Worm (Caenorhabditis elegans) whole organism, young adult: ENCODE results near the gene clec-246.

Experiments used
- C06A6.2 ChIP-seq: fragments of 200-800 bp; sonication (Bioruptor generic); conservative IDR thresholded peaks from 2 replicates; pipeline ENCODE4 v1.3.6; 2022; ENCODE audit warnings: missing genetic modification characterization, missing compliant biosample characterization
- F10E7.11 ChIP-seq: sonication (generic microtip); optimal IDR thresholded peaks from 2 replicates; lab custom pipeline; 2017; ENCODE audit warnings: mild to moderate bottlenecking, missing genetic modification characterization, moderate library complexity, missing compliant biosample characterization
- F52B5.7 ChIP-seq: sonication (generic microtip); optimal IDR thresholded peaks from 2 replicates; lab custom pipeline; 2016; ENCODE audit warnings: mild to moderate bottlenecking, missing genetic modification characterization, missing compliant biosample characterization
- Y53G8AR.9 ChIP-seq: fragments of 200-800 bp; sonication (Bioruptor generic); conservative IDR thresholded peaks from 2 replicates; pipeline ENCODE4 v1.3.6; 2022; ENCODE audit warnings: missing genetic modification reagents, missing genetic modification characterization, missing compliant biosample characterization
- Y79H2A.3 ChIP-seq: fragments of 200-800 bp; sonication (Bioruptor generic); conservative IDR thresholded peaks from 2 replicates; pipeline ENCODE4 v1.3.6; 2022; ENCODE audit warnings: missing genetic modification reagents, missing genetic modification characterization, missing compliant biosample characterization
- akir-1 ChIP-seq: fragments of 200-800 bp; sonication (Bioruptor generic); optimal IDR thresholded peaks from 2 replicates; lab custom pipeline; 2018; ENCODE audit warnings: mild to moderate bottlenecking, missing genetic modification characterization, moderate library complexity, missing compliant biosample characterization
- ama-1 ChIP-seq, 3 experiments: fragments of 150-350 bp in 1 of 3; sonication (generic microtip) in 2 of 3; optimal IDR thresholded peaks; 2 replicates each; lab custom pipeline; 2014 to 2018; ENCODE audit warnings: missing biosample characterization in 2 of 3, missing genetic modification characterization in 2 of 3, missing genetic modification reagents in 2 of 3
- atf-7 ChIP-seq: sonication (generic microtip); optimal IDR thresholded peaks from 2 replicates; lab custom pipeline; 2017; ENCODE audit warnings: mild to moderate bottlenecking, missing genetic modification characterization, missing compliant biosample characterization
- athp-1 ChIP-seq: sonication (generic microtip); optimal IDR thresholded peaks from 2 replicates; lab custom pipeline; 2017; ENCODE audit warnings: mild to moderate bottlenecking, missing genetic modification characterization, missing compliant biosample characterization
- attf-3 ChIP-seq: fragments of 200-800 bp; sonication (Bioruptor generic); conservative IDR thresholded peaks from 2 replicates; pipeline ENCODE4 v1.3.6; 2022; ENCODE audit warnings: missing genetic modification reagents, missing genetic modification characterization, missing compliant biosample characterization
- bed-1 ChIP-seq: fragments of 200-800 bp; sonication (Bioruptor generic); IDR thresholded peaks from 2 replicates; pipeline ENCODE4 v1.3.6; 2022; ENCODE audit warnings: missing genetic modification reagents, missing genetic modification characterization, missing compliant biosample characterization
- bed-2 ChIP-seq: fragments of 200-800 bp; sonication (Bioruptor generic); IDR thresholded peaks from 2 replicates; pipeline ENCODE4 v1.3.6; 2022; ENCODE audit warnings: missing genetic modification reagents, missing genetic modification characterization, missing compliant biosample characterization
- cebp-2 ChIP-seq: fragments of 200-800 bp; sonication (Bioruptor generic); IDR thresholded peaks from 2 replicates; pipeline ENCODE4 v1.3.6; 2022; ENCODE audit warnings: missing genetic modification characterization, missing compliant biosample characterization
- ceh-58 ChIP-seq: fragments of 200-800 bp; sonication (Bioruptor generic); IDR thresholded peaks from 2 replicates; pipeline ENCODE4 v1.3.6; 2022; ENCODE audit warnings: missing genetic modification characterization, missing compliant biosample characterization
- ceh-79 ChIP-seq: sonication (generic microtip); optimal IDR thresholded peaks from 2 replicates; lab custom pipeline; 2017; ENCODE audit warnings: mild to moderate bottlenecking, missing genetic modification characterization, missing compliant biosample characterization
- ceh-91 ChIP-seq: fragments of 200-800 bp; sonication (Bioruptor generic); IDR thresholded peaks from 2 replicates; pipeline ENCODE4 v1.3.6; 2022; ENCODE audit warnings: missing genetic modification reagents, missing genetic modification characterization, missing compliant biosample characterization
- chd-7 ChIP-seq: sonication (generic microtip); optimal IDR thresholded peaks from 2 replicates; lab custom pipeline; 2016; ENCODE audit warnings: mild to moderate bottlenecking, missing genetic modification characterization, moderate library complexity, missing compliant biosample characterization
- dpff-1 ChIP-seq: sonication (generic microtip); optimal IDR thresholded peaks from 2 replicates; lab custom pipeline; 2017; ENCODE audit warnings: mild to moderate bottlenecking, missing genetic modification characterization, missing compliant biosample characterization
- egl-44 ChIP-seq: fragments of 200-800 bp; sonication (Bioruptor generic); IDR thresholded peaks from 2 replicates; pipeline ENCODE4 v1.3.6; 2022; ENCODE audit warnings: missing genetic modification reagents, missing genetic modification characterization, missing compliant biosample characterization
- fkh-3 ChIP-seq: sonication (generic microtip); optimal IDR thresholded peaks from 2 replicates; lab custom pipeline; 2016; ENCODE audit warnings: mild to moderate bottlenecking, missing genetic modification characterization, missing compliant biosample characterization
- hrde-1 ChIP-seq: sonication (generic microtip); optimal IDR thresholded peaks from 2 replicates; lab custom pipeline; 2016; ENCODE audit warnings: missing genetic modification characterization, mild to moderate bottlenecking, missing compliant biosample characterization, moderate library complexity, missing genotype, missing genetic modification reagents, borderline replicate concordance
- let-526 ChIP-seq: fragments of 200-800 bp; sonication (Bioruptor generic); IDR thresholded peaks from 2 replicates; pipeline ENCODE4 v1.3.6; 2022; ENCODE audit warnings: missing genetic modification reagents, missing genetic modification characterization, missing compliant biosample characterization
- lin-35 ChIP-seq, 3 experiments: fragments of 150-350 bp in 2 of 3; sonication (generic microtip) in 1 of 3; optimal IDR thresholded peaks; 2 replicates each; lab custom pipeline; 2014 to 2018; ENCODE audit warnings: missing biosample characterization in 3 of 3, missing genetic modification characterization in 3 of 3, missing genetic modification reagents in 3 of 3
- lin-40 ChIP-seq: sonication (generic microtip); optimal IDR thresholded peaks from 2 replicates; lab custom pipeline; 2016; ENCODE audit warnings: missing genetic modification characterization, mild to moderate bottlenecking, missing compliant biosample characterization, missing genotype, missing genetic modification reagents
- lsy-27 ChIP-seq: sonication (generic microtip); optimal IDR thresholded peaks from 2 replicates; lab custom pipeline; 2017; ENCODE audit warnings: missing genetic modification characterization, mild to moderate bottlenecking, missing compliant biosample characterization, antibody characterized with exemption, missing genotype, borderline replicate concordance; ENCODE audit not compliant: insufficient read depth
- madf-10 ChIP-seq: sonication (generic microtip); optimal IDR thresholded peaks from 2 replicates; lab custom pipeline; 2016; ENCODE audit warnings: mild to moderate bottlenecking, missing genetic modification characterization, missing compliant biosample characterization
- madf-6 ChIP-seq: fragments of 200-800 bp; sonication (Bioruptor generic); IDR thresholded peaks from 2 replicates; pipeline ENCODE4 v1.3.6; 2022; ENCODE audit warnings: missing genetic modification reagents, missing genetic modification characterization, missing compliant biosample characterization
- madf-8 ChIP-seq: fragments of 200-800 bp; sonication (Bioruptor generic); conservative IDR thresholded peaks from 2 replicates; pipeline ENCODE4 v1.3.6; 2022; ENCODE audit warnings: missing genetic modification reagents, missing genetic modification characterization, missing compliant biosample characterization
- mel-28 ChIP-seq: sonication (generic microtip); optimal IDR thresholded peaks from 2 replicates; lab custom pipeline; 2016; ENCODE audit warnings: borderline replicate concordance, mild to moderate bottlenecking, missing genetic modification characterization, missing compliant biosample characterization
- nfya-1 ChIP-seq: sonication (generic microtip); optimal IDR thresholded peaks from 2 replicates; lab custom pipeline; 2017; ENCODE audit warnings: antibody characterized with exemption, missing compliant biosample characterization, missing genetic modification characterization, borderline replicate concordance; ENCODE audit not compliant: insufficient read depth
- nfyb-1 ChIP-seq: fragments of 200-800 bp; sonication (Bioruptor generic); IDR thresholded peaks from 2 replicates; pipeline ENCODE4 v1.3.6; 2022; ENCODE audit warnings: missing genetic modification reagents, missing genetic modification characterization, missing compliant biosample characterization
- nhr-179 ChIP-seq: sonication (generic microtip); optimal IDR thresholded peaks from 2 replicates; lab custom pipeline; 2016; ENCODE audit warnings: mild to moderate bottlenecking, missing genetic modification characterization, missing compliant biosample characterization
- nhr-80 ChIP-seq: sonication (generic microtip); optimal IDR thresholded peaks from 2 replicates; lab custom pipeline; 2016; ENCODE audit warnings: missing genetic modification characterization, missing compliant biosample characterization
- rec-8 ChIP-seq, 2 experiments: sonication (generic microtip); optimal IDR thresholded peaks; 2 replicates each; lab custom pipeline; 2016; ENCODE audit warnings: mild to moderate bottlenecking in 2 of 2, missing genetic modification characterization in 2 of 2, missing genetic modification reagents in 2 of 2, missing genotype in 2 of 2, missing biosample characterization in 1 of 2, missing compliant biosample characterization in 1 of 2, moderate library complexity in 1 of 2
- snpc-3.4 ChIP-seq: sonication (generic microtip); optimal IDR thresholded peaks from 2 replicates; lab custom pipeline; 2017; ENCODE audit warnings: missing genetic modification characterization, mild to moderate bottlenecking, missing compliant biosample characterization, antibody characterized with exemption, moderate library complexity, missing genotype, missing genetic modification reagents
- sptf-2 ChIP-seq: fragments of 200-800 bp; sonication (Bioruptor generic); optimal IDR thresholded peaks from 2 replicates; lab custom pipeline; 2018; ENCODE audit warnings: mild to moderate bottlenecking, missing genetic modification characterization, missing compliant biosample characterization
- tlf-1 ChIP-seq: fragments of 200-800 bp; sonication (Bioruptor generic); optimal IDR thresholded peaks from 2 replicates; lab custom pipeline; 2018; ENCODE audit warnings: mild to moderate bottlenecking, missing genetic modification characterization, missing compliant biosample characterization
- unc-130 ChIP-seq: sonication (generic microtip); optimal IDR thresholded peaks from 2 replicates; lab custom pipeline; 2016; ENCODE audit warnings: missing genetic modification reagents, missing genetic modification characterization, missing compliant biosample characterization
- ztf-3 ChIP-seq: fragments of 200-800 bp; sonication (Bioruptor generic); optimal IDR thresholded peaks from 2 replicates; lab custom pipeline; 2018; ENCODE audit warnings: mild to moderate bottlenecking, missing genetic modification characterization, missing compliant biosample characterization

The clec-246 gene

DNA sequence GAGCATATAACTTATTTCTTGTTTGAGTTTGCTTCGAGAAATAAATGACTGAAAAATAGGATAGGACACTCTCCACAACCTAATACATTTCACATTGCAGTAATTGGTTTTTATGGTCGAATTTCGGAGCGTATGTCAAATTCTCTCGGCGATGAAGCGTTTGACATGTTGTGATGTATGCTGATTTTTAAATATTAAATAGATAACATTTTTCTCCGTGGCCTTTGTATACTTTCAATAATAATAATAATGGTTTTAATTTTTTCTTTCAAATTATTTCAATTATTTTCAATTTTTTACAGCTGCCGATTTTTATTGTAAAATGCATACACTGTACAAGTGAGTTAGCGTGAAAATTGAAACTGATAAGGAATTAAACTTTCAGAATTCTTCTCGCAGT lies 43.2 kb upstream of the clec-246 start, which contains the start of gene C14A6.3:
Gene C14A6.3 (plus strand): TSS at position 301 of the 400 bp plus-strand sequence.
- TF ChIP-seq ceh-58 (GFP tag; lab: Robert Waterston, UW) (no peak), egl-44 (no peak), attf-3 (GFP tag; lab: Robert Waterston, UW) (no peak), madf-6 (no peak), Y79H2A.3 (GFP tag; lab: Robert Waterston, UW) (no peak), cebp-2 (GFP tag; lab: Robert Waterston, UW) (no peak), C06A6.2 (GFP tag; lab: Robert Waterston, UW) (no peak), madf-8 (GFP tag; lab: Robert Waterston, UW) (no peak), ama-1 (optimal IDR thresholded peaks at IDR 0.05; lab: Kevin White, UChicago) (no peak), ama-1 (GFP tag; optimal IDR thresholded peaks at IDR 0.05; lab: Kevin White, UChicago) (no peak), bed-1 (no peak), rec-8 (tag; optimal IDR thresholded peaks at IDR 0.05; lab: Kevin White, UChicago) (no peak), F52B5.7 (tag; lab: Kevin White, UChicago) (no peak)
- TF ChIP-seq, all 124 proteins: peak for 0

DNA sequence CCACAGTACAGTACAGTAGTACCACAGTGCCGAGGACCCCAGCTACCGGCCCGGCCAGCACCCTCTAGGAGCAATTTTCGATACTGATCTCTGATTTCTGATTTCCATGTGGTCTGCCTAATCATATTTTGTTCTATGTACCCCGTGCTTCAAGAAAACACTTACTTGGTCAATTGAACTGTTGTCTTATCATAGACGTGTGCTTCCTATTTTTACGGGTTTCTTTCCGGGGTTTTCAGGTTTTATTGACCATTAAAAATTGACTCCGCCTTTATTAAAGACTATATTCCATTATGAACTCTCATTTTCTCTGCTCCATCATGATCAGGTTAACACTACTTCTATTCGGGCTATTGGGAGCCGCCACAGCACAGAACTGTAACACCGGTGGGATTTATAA lies 31.6 kb upstream of the clec-246 start, which contains the start of gene clec-48:
Gene clec-48 (plus strand): TSS at position 320 of the 400 bp plus-strand sequence.
- TF ChIP-seq nhr-80 (tag; lab: Kevin White, UChicago): peak; percentile 9
- TF ChIP-seq snpc-3.4 (tag; lab: Kevin White, UChicago): no peak
- TF ChIP-seq, all 124 proteins: peak for 1

DNA sequence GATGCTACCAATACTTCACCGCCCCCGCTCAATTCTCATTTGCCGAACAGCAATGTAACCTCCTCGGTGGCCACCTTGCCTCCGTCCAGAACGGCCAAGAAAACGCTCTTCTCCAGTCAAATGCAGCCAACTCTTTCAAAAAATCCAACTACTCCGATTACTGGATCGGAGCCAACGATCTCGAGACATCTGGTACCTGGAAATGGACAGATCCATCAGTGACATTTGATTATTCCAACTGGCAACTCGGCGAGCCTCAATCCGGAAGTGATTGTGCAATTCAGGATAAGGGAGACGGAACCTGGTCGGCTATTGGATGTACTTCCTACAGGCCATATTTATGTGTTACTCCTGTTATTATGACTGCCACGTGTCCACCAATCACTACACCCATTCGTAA lies 31.1 kb upstream of the clec-246 start:
- TF ChIP-seq atf-7 (tag; lab: Kevin White, UChicago) (no peak), lin-35 (GFP tag; optimal IDR thresholded peaks at IDR 0.05; lab: Kevin White, UChicago) (no peak), let-526 (no peak), chd-7 (tag; lab: Kevin White, UChicago) (no peak), bed-2 (GFP tag; lab: Robert Waterston, UW) (no peak), mel-28 (tag; lab: Kevin White, UChicago) (no peak), Y53G8AR.9 (no peak), nhr-179 (tag; lab: Kevin White, UChicago) (no peak), dpff-1 (tag; lab: Kevin White, UChicago) (no peak), nfyb-1 (GFP tag; lab: Robert Waterston, UW) (no peak), madf-10 (tag; lab: Kevin White, UChicago) (no peak), ceh-79 (tag; lab: Kevin White, UChicago) (no peak), tlf-1 (GFP tag; lab: Kevin White, UChicago) (no peak), F10E7.11 (tag; lab: Kevin White, UChicago) (no peak), nfya-1 (tag; lab: Kevin White, UChicago) (no peak), athp-1 (tag; lab: Kevin White, UChicago) (no peak), fkh-3 (tag; lab: Kevin White, UChicago) (no peak), unc-130 (no peak), attf-3 (GFP tag; lab: Robert Waterston, UW) (no peak), ceh-91 (no peak)

DNA sequence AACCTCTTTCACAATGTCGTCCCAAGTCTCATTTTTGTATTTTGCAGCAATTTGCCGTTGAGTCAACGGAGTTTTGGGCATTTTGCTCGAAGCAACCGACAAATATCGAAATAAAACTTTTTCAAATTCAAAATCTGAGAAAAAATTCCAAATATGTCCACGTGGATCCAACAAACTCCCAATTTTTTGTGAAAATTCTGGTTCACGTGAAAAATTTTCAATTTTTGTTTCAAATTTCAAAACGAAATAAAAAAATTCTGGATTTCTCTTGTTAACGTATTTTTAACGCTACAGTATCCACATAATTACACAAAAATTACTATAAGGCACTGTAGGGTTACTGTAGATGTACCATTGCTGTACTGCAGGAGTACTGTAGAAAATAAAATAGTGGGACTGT lies 28.1 kb upstream of the clec-246 start, which contains the start of gene C14A6.13:
Gene C14A6.13 (minus strand): TSS at position 101 of the 400 bp plus-strand sequence.
- TF ChIP-seq nhr-80 (tag; lab: Kevin White, UChicago): no peak
- TF ChIP-seq bed-2 (GFP tag; lab: Robert Waterston, UW): no peak
- no peak for TF ChIP-seq lin-40 (tag; lab: Kevin White, UChicago)
- TF ChIP-seq akir-1 (GFP tag; lab: Kevin White, UChicago): no peak
- no peak for TF ChIP-seq lsy-27 (tag; lab: Kevin White, UChicago)
- no peak for TF ChIP-seq sptf-2 (GFP tag; lab: Kevin White, UChicago)
- no peak for TF ChIP-seq ztf-3
- no peak for TF ChIP-seq ceh-58 (GFP tag; lab: Robert Waterston, UW)
- TF ChIP-seq madf-10 (tag; lab: Kevin White, UChicago): no peak
- no peak for TF ChIP-seq ceh-79 (tag; lab: Kevin White, UChicago)
- TF ChIP-seq hrde-1: no peak
